Worm (Caenorhabditis elegans) whole organism, early embryonic: ENCODE data around the gene amdh-1.

ENCODE experiments used
- B0310.2 ChIP-seq: sonication (generic microtip); optimal IDR thresholded peaks from 2 replicates; lab custom pipeline; 2016; ENCODE audit warnings: mild to moderate bottlenecking, missing genetic modification characterization, missing compliant biosample characterization
- F13C5.2 ChIP-seq: sonication (generic microtip); optimal IDR thresholded peaks from 2 replicates; lab custom pipeline; 2017; ENCODE audit warnings: mild to moderate bottlenecking, missing genetic modification characterization, inconsistent platforms, missing compliant biosample characterization
- aly-1 ChIP-seq: sonication (generic microtip); optimal IDR thresholded peaks from 2 replicates; lab custom pipeline; 2016; ENCODE audit warnings: missing genetic modification characterization, missing compliant biosample characterization
- ama-1 ChIP-seq: fragments of 150-350 bp; optimal IDR thresholded peaks from 2 replicates; lab custom pipeline; 2014
- ceh-13 ChIP-seq: fragments of 200-800 bp; sonication (Bioruptor generic); optimal IDR thresholded peaks from 2 replicates; lab custom pipeline; 2018; ENCODE audit warnings: mild to moderate bottlenecking, missing genetic modification characterization, missing compliant biosample characterization
- ets-7 ChIP-seq: sonication (generic microtip); optimal IDR thresholded peaks from 2 replicates; lab custom pipeline; 2016; ENCODE audit warnings: missing genotype, missing genetic modification characterization, missing compliant biosample characterization
- flt-1 ChIP-seq: fragments of 200-800 bp; sonication (Bioruptor generic); IDR thresholded peaks from 2 replicates; pipeline ENCODE4 v1.3.6; 2022; ENCODE audit warnings: missing genetic modification characterization, missing compliant biosample characterization
- hmbx-1 ChIP-seq: sonication (generic microtip); optimal IDR thresholded peaks from 2 replicates; lab custom pipeline; 2016; ENCODE audit warnings: mild to moderate bottlenecking, missing genetic modification characterization, missing compliant biosample characterization
- hnd-1 ChIP-seq: sonication (generic microtip); optimal IDR thresholded peaks from 2 replicates; lab custom pipeline; 2016; ENCODE audit warnings: missing genetic modification characterization, missing compliant biosample characterization
- pes-1 ChIP-seq: fragments of 200-800 bp; sonication (Bioruptor generic); IDR thresholded peaks from 2 replicates; pipeline ENCODE4 v1.3.6; 2022; ENCODE audit warnings: missing genetic modification reagents, missing genetic modification characterization, missing compliant biosample characterization
- sea-1 ChIP-seq: fragments of 200-800 bp; sonication (Bioruptor generic); conservative IDR thresholded peaks from 2 replicates; pipeline ENCODE4 v1.3.6; 2022; ENCODE audit warnings: missing genetic modification characterization, missing compliant biosample characterization
- tbx-11 ChIP-seq: fragments of 200-800 bp; sonication (Bioruptor generic); IDR thresholded peaks from 2 replicates; pipeline ENCODE4 v1.3.6; 2022; ENCODE audit warnings: missing genetic modification characterization, missing compliant biosample characterization
- tra-4 ChIP-seq: sonication (generic microtip); optimal IDR thresholded peaks from 2 replicates; lab custom pipeline; 2017; ENCODE audit warnings: missing genetic modification characterization, missing compliant biosample characterization

DNA sequence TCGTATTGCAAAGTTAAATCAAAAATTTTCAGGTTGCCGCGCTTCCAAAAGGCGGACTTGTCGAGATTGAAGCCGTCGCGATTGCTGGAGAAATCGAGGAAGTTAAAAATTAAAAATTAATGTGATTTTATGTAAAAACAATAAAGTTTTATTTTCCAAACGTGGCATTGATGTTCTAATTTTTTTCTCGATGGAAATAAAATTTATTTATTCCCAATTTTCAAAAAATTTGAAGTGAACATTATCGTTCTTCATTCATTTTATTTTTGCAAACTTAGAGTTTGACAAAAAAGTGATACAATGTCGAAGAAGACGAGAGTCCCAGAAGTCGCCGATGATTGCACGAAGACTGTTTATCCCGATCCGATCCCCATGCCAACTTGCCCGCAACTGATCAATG, 42.6 kb upstream of the amdh-1 start, which contains the start of gene C23G10.1:
- TF ChIP-seq hmbx-1 (tag; lab: Kevin White, UChicago) (no peak), ama-1 (no peak), aly-1 (tag; lab: Kevin White, UChicago) (no peak), tra-4 (tag; lab: Kevin White, UChicago) (no peak), ceh-13 (GFP tag; lab: Kevin White, UChicago) (no peak), hnd-1 (no peak), flt-1 (GFP tag; lab: Robert Waterston, UW) (no peak), sea-1 (GFP tag; lab: Robert Waterston, UW) (no peak), B0310.2 (no peak), pes-1 (GFP tag; lab: Robert Waterston, UW) (no peak), F13C5.2 (no peak), ets-7 (no peak), tbx-11 (no peak)
